Fruit fly (Drosophila melanogaster) whole organism, prepupa: Measurements from ENCODE around the gene CG41284.
"Not testable (repeated sequence)": the region's sequence is repeated elsewhere in the genome, so short reads cannot be mapped to it uniquely, and the experiment has no call there.

Source experiments
- CG6276 ChIP-seq: fragments of 200-800 bp; sonication (Bioruptor generic); optimal IDR thresholded peaks from 2 replicates; lab custom pipeline; 2017; ENCODE audit warnings: missing biosample characterization, mild to moderate bottlenecking, missing genetic modification characterization
- Eip75B ChIP-seq: fragments of 200-800 bp; sonication (Bioruptor generic); optimal IDR thresholded peaks from 3 replicates; lab custom pipeline; 2016; ENCODE audit warnings: missing biosample characterization, missing genetic modification characterization
- Eip78C ChIP-seq: fragments of 200-800 bp; sonication (Bioruptor generic); peaks from one replicate; lab custom pipeline; 2016; ENCODE audit warnings: missing biosample characterization, missing genetic modification characterization

Gene CG41284

dm6 chr3L:26305472-26305871 is at the start of gene CG41284:
Gene CG41284 (minus strand): TSS chr3L:26305572.
- TF ChIP-seq Eip78C (GFP tag; lab: Kevin White, UChicago); Eip75B; CG6276: not testable (repeated sequence)
- TF ChIP-seq, all 60 proteins: peak for 0; not testable (repeated sequence) for 60
